Worm (Caenorhabditis elegans): ENCODE data around the gene tomm-40.

ce11 chrII:8961450-8961849 is 11.9 kb downstream of the tomm-40 start:
- TF ChIP-seq lin-39 (tag; optimal IDR thresholded peaks at IDR 0.05) (no peak), fkh-4 (tag; optimal IDR thresholded peaks at IDR 0.05; ENCODE audit: borderline replicate concordance) (no peak), skn-1 (tag; optimal IDR thresholded peaks at IDR 0.05) (no peak), nhr-28 (tag; optimal IDR thresholded peaks at IDR 0.05) (no peak), nhr-12 (tag; optimal IDR thresholded peaks at IDR 0.05) (no peak), nhr-77 (tag; optimal IDR thresholded peaks at IDR 0.05) (no peak), unc-62 (GFP tag; optimal IDR thresholded peaks at IDR 0.05) (no peak), ets-5 (GFP tag; IDR thresholded peaks at IDR 0.05) (no peak)

All from whole organism, L1 larva.